Fruit fly (Drosophila melanogaster) S2 (cell line): ENCODE measurements around the gene CG3062.

ENCODE experiments used
- CG8478 ChIP-seq: fragments of >200 bp; optimal IDR thresholded peaks from 2 replicates; lab custom pipeline; 2018
- CTCF ChIP-seq, 2 experiments: fragments of >200 bp; optimal IDR thresholded peaks; 2 replicates each; lab custom pipeline; 2018

Gene CG3062

DNA sequence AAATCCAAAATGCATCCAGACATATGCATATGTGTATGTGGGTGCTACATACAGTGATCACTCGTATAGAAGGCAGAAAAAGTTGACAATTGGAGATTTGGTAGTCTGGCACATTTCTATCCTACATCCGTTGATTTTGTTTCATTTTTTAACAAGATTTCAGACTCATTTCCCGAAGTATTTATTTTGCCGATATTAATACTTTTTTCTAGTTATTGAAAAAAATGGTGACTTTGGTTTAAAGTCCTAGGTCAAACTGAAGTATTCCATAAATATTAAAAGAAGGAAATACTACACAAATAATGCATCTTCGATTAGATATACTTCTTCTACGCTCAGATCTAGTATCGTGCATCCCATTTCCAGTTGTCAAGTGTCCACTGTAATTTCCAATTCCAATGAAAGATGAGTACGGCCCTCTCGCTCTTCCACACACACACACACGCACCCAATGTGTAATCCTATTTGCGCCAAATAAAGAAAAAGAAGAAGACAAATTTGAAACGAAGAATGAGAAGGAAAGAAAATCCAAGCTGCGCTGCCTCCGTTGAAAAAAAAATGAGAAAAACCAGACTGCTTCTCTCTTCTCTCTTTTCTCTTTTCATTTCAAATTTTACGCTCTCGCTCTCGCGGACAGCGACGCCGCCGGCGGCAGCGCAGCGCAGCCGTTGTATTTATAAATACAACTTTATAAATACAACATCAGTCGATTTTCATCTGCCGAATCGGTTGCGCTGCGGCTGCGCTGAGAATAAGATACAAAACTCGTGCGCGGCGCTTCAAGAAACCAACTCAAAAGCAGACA is 27.6 kb downstream of the CG3062 start, which contains the start of gene peb:
Gene peb, plus strand, starts transcription at position 700 of the 805 bp plus-strand sequence.
- no peak for TF ChIP-seq CTCF (optimal IDR thresholded peaks at IDR 0.05; lab: Kevin White, UChicago)

DNA sequence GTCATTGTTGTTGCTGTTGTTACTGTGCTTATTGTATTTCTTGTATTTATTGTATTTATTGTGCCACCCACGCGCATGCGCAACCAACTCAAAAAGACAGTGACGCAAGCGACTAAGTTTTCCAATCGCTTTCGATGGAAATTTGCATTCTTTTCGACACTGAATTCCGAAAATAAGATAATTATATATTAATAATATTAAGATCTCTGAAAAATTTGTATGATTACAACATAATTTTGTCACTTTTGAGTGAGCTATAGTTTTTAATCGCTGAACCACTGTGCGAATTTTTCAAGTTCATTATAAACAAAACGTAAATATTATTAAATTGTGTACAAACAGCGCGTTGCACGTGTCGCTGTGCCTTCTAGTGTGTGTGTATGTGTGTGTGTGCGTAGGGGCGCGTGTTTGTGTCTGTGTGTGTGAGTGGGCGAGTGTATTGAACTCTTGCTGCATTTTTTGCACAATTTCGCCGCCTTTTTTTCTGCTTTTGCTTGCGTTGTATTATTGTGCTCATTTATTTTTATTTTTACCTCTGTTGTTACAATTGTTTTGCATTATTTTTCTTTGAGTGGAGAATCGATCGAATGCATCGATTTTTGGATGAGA is 28.9 kb downstream of the CG3062 start:
- TF ChIP-seq CTCF (optimal IDR thresholded peaks at IDR 0.05; lab: Kevin White, UChicago), result no peak
- no peak for TF ChIP-seq CG8478 (lab: Kevin White, UChicago)

DNA sequence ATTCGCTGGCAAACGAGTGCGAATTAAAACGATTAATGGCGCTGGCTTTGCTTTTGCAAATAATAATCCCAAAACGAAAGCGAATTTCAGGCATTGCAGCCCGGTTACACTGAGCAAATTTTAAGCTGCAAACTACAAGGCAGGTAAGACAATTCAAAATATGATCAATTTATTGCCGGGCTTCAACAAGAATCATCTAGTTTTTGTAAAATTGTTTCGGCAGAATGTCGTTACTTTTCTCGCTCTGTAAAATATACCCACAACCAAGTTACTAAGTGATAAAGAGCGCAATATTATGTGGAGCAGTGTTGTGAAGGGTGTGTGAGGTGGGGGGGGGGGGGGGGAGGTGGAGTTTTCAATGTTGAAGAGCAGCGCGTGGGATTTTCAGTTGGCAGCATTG is 29.7 kb downstream of the CG3062 start:
- TF ChIP-seq CTCF (optimal IDR thresholded peaks at IDR 0.05; lab: Kevin White, UChicago) (no peak), CG8478 (lab: Kevin White, UChicago) (no peak)

DNA sequence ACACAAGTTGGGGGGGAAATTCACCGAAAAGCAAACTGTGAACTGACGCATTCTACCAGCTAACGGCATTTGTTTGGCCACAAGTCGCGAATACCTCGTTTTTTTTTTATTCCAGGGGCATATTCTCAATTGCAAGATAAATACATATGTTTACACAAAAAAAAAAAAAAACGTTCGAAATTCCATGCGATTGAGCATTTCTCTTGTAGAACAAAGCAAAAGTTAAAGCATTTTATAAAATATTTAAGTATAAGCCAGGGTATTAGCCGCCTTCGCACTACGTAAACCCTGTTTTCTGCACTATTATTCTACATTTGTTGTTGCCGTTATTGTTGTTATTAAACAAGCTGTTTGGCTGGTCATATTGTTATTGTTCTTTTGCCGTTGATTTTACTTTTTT is 30.3 kb downstream of the CG3062 start:
- TF ChIP-seq CTCF (optimal IDR thresholded peaks at IDR 0.05; lab: Kevin White, UChicago), result no peak
- no peak for TF ChIP-seq CG8478 (lab: Kevin White, UChicago)

DNA sequence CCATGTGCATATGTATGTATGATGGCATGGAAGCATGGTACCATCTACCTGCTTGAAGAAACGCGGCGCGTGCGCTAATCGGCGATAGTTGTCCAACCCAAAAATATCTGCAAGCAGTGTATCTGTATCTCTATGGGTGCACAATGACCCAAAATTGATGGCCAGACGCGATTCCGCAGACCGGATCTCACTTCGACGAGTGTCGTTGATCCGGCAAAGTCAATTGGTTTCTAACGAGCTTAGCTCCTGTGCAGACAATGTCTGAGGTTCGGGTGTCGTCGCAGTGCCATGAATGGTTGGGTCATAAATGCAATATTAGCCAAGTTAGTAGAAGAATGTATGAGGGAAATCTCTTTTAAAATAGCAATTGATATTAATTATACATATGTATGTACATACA is 31.1 kb downstream of the CG3062 start:
- no peak for TF ChIP-seq CG8478 (lab: Kevin White, UChicago)
- TF ChIP-seq CTCF (optimal IDR thresholded peaks at IDR 0.05; lab: Kevin White, UChicago), result no peak

DNA sequence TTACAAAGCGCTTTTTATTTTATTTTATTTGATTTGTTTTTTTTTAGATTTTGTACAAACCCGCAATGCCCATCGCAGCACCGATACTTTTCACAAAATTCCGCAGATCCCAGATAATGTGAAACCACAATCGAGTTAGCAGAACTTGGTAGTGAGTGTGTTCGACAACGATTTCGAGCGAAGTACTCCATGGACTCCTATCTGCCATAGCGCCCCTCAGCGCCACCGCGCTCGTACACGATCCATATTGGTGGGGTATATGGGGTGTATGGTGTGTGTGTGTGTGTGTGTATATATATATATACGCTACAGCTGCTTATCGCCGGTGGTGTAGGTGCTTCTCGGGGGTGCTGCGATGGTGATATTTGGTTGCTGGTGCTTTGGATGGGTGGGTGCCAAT is 32.2 kb downstream of the CG3062 start:
- TF ChIP-seq CG8478 (lab: Kevin White, UChicago) (no peak), CTCF (optimal IDR thresholded peaks at IDR 0.05; lab: Kevin White, UChicago) (no peak)

DNA sequence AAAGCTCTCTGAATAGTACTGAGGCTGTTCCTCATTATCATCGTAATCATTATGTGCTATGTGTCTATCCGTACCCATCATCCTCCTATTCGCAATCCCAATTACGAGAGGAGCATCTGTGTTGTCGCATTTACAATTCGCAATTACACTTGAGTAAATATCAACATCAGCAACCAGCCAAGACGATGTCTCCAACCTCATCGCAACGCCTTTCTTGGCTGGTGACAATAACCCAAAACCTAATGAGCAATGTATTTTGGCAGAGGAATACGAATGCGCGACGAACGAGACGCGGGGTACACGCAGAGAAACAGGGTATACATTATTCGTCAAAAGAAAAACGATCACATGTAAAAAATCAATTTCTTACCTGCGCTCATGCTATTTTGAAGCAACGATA is 34.2 kb downstream of the CG3062 start:
- no peak for TF ChIP-seq CTCF (optimal IDR thresholded peaks at IDR 0.05; lab: Kevin White, UChicago)
- no peak for TF ChIP-seq CG8478 (lab: Kevin White, UChicago)

DNA sequence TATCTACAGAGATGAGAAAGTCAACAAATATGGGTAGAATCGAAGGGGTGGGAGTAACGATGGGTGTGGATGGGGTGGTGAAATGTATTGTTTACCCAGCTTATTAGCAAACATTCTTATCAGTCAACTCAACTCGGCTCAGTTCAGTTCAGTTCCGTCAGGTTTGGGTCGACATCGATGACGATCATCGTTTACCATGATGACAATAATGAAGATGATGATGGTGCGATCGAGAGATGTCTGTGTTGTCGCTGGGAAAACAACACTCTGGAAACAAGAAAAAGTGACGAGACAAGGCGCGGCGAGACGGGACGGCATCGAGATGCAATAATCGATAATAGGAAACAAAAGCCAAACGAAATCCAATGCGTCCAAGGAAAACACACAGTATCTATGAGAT is 34.9 kb downstream of the CG3062 start:
- no peak for TF ChIP-seq CTCF (optimal IDR thresholded peaks at IDR 0.05; lab: Kevin White, UChicago)
- no peak for TF ChIP-seq CG8478 (lab: Kevin White, UChicago)

DNA sequence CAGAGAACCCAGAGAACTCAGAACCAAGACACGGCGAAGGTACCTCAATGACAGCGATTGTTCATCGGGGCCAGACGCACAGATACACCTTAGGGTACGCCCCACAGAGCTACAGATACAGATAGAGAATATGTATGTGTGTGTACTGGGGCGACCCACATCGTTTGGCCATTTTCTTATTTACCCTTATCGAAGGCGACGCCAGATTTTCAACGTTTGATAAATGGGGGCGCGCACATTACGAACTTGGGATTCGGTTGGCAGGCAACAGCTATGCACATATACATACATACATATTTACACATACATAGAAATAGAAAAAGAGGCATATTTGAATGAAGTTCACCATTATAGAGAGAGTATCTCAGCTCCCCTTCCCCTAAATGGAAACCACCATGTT is 38.2 kb downstream of the CG3062 start:
- TF ChIP-seq CG8478 (lab: Kevin White, UChicago), result no peak
- TF ChIP-seq CTCF (optimal IDR thresholded peaks at IDR 0.05; lab: Kevin White, UChicago), result no peak

DNA sequence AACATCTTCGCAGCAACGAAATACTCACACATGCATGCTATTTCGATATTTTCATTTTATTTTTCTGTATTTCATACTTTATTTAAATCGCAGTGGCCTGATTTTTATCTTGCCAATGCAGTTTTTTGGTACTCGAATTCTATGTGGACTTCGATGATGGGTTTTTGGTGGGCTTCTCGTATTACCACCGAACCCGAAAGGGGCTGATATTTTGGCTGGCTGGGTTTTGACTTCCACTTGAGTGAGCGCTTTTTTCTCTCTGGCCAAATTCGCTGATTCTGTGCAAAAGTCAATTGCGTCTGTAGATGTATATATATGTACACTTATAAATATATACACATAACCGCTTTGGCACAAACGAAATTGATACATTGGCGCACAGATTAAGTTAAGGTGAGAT is 39.4 kb downstream of the CG3062 start:
- TF ChIP-seq CTCF (optimal IDR thresholded peaks at IDR 0.05; lab: Kevin White, UChicago) (no peak), CG8478 (lab: Kevin White, UChicago) (no peak)

DNA sequence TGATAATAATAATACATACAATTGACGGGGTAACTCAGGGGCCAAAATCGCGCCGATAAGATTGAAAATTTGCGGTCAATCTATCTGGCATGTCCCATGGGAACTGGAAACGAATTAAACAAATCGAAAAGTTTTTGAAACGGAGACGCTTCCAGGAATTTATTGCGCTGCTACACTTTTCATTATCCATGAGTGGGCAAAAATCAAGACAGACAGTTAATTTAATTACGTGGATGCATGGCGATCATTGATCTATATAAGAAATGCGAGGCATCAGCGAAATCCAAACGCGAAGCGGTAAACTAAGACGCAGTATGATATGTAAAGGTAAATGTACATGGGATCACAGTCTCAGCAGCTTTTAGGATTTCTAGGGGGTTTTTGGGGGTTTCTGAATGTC is 40.1 kb downstream of the CG3062 start:
- TF ChIP-seq CG8478 (lab: Kevin White, UChicago), result no peak
- no peak for TF ChIP-seq CTCF (optimal IDR thresholded peaks at IDR 0.05; lab: Kevin White, UChicago)

DNA sequence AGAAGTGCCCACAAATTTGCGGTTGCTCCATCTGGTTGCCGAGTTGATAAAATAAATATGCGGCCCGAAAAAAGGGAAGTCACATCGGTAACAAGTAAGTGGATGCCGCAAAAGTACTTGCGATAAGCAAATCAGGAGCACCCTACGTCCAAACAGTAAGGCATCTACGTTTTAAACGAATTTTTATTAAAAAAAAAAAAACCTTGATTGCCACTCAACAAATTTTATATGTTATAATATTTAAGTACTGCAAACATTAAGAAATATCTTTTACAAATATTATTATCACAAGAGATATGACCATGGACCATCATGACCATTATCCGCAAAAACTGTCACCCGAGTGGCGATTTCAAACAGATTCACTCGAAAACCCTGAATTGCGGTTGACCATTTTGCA is 40.6 kb downstream of the CG3062 start:
- TF ChIP-seq CG8478 (lab: Kevin White, UChicago) (no peak), CTCF (optimal IDR thresholded peaks at IDR 0.05; lab: Kevin White, UChicago) (no peak)

DNA sequence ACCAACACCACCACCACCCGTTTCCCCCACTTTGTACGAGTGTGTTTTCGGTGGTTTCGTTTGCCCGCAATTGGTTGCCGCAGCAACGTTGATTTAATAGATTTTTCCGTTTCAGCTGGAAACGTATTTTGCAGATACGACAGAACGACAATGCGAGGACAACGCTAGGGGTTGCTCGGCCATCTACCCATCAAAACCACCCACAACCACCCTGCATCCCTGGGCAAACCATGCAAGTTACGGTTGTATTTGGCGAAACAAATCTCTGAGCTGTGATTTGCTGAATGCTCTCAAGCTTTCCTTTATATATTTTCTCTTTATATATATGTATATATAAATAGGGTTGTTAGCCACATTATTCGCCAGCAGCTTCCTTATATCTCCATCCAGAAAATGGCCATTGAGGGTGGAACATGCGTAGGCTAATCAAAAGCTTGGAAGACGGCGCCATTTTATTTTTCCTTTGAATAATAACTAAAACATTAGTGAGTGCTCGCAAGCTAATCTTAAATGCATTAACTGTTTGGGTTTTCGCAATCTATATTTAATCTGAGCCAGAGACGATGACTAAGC is 44.7 kb downstream of the CG3062 start:
- TF ChIP-seq CTCF (optimal IDR thresholded peaks at IDR 0.05; lab: Kevin White, UChicago) (no peak), CG8478 (lab: Kevin White, UChicago) (no peak)

DNA sequence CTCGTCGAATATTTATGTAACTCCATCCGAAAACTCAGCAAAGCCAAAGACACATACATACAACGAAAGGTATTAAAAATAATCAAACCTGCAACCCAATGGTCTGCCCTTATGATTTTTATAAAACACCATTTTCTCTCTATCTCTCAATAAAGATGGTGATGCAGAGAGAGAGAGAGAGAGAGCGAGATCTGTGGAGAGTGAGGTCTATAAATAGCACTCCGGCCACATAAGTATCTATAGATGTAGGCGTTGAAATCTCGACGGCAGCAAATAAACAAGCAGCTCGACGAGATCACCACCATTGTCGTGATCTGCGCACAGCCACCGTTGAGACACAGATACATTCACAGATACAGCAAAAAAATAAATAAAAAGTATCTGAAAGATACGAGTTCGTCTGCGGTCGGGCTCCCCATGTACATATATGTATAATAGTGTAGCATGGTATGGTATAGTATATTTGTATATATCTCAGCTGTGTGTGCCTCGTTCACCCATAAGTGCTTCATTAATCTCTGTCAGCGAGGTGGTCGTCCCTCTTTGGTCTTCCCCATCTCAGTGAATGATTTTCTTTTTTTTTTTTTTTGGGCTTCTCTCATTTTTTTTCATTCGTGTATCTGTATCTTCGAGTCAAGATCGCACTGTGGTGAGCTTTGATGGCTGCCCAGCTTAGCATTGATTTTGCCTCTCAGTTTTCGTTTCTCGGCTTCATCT is 48.0 kb downstream of the CG3062 start:
- TF ChIP-seq CG8478 (lab: Kevin White, UChicago), result no peak
- TF ChIP-seq CTCF (optimal IDR thresholded peaks at IDR 0.05; lab: Kevin White, UChicago), result no peak

DNA sequence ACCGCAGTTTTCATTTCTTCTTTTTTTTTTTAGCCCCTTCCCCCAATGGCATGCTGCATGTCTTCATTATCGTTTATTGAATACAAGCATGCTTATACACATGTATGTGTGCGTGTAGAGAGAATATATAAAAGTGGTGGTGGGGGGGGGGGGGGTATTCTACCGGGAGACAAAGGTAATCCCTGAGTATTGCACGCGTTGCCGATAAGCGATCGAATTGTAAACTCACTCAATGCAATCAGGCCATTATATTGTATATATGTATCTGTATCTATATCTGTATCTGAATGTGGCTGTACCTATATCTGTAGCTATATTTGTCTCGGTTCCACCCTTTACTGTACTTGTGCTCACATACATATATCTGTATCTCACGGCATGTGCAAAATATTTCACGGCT is 52.4 kb downstream of the CG3062 start:
- no peak for TF ChIP-seq CTCF (optimal IDR thresholded peaks at IDR 0.05; lab: Kevin White, UChicago)
- TF ChIP-seq CG8478 (lab: Kevin White, UChicago), result no peak
